Fruit fly (Drosophila melanogaster): ENCODE measurements around the gene mRpL11.

The mRpL11 gene

dm6 chr3R:14558383-14558883 is 46.8 kb downstream of the mRpL11 start (continued):
- TF ChIP-seq CG4424 (GFP tag; optimal IDR thresholded peaks at IDR 0.05) (peak; percentile 89), hkb (optimal IDR thresholded peaks at IDR 0.05) (no peak), hkb (GFP tag; IDR thresholded peaks at IDR 0.05) (peak; percentile 93), Oli (tag; optimal IDR thresholded peaks at IDR 0.05) (peak; percentile 95), kah (GFP tag; optimal IDR thresholded peaks at IDR 0.05) (peak; percentile 85), CG10366 (GFP tag; IDR thresholded peaks at IDR 0.05) (peak; percentile 78), CG7372 (GFP tag; IDR thresholded peaks at IDR 0.05) (peak; percentile 83), run (tag; optimal IDR thresholded peaks at IDR 0.05) (peak; percentile 90), CG8944 (GFP tag; optimal IDR thresholded peaks at IDR 0.05) (peak; percentile 76), gem (tag; optimal IDR thresholded peaks at IDR 0.05) (peak; percentile 97), zen (tag; optimal IDR thresholded peaks at IDR 0.05) (no peak), nmo (GFP tag; optimal IDR thresholded peaks at IDR 0.05) (peak; percentile 96), CG12744 (GFP tag; optimal IDR thresholded peaks at IDR 0.05) (peak; percentile 88), CG43689 (GFP tag; IDR thresholded peaks at IDR 0.05) (peak; percentile 57; the same call in 1 of the 2 replicates), Drgx (GFP tag; IDR thresholded peaks at IDR 0.05) (peak; percentile 79), CG16815 (GFP tag; optimal IDR thresholded peaks at IDR 0.05) (peak; percentile 73), CG8359 (GFP tag; optimal IDR thresholded peaks at IDR 0.05; ENCODE audit: borderline replicate concordance) (peak; percentile 82), CG6683 (GFP tag; optimal IDR thresholded peaks at IDR 0.05) (peak; percentile 92), CG15073 (GFP tag; optimal IDR thresholded peaks at IDR 0.05) (no peak), Rfx (GFP tag; IDR thresholded peaks at IDR 0.05) (peak; percentile 87), crc (GFP tag; optimal IDR thresholded peaks at IDR 0.05) (peak; percentile 87), C15 (GFP tag; IDR thresholded peaks at IDR 0.05) (peak; percentile 63; the same call in 2 of the 3 replicates), zfh1 (GFP tag; IDR thresholded peaks at IDR 0.05) (peak; percentile 80), CG13123 (GFP tag; optimal IDR thresholded peaks at IDR 0.05) (peak; percentile 57), croc (GFP tag; conservative IDR thresholded peaks at IDR 0.05) (peak; percentile 77), CG10565 (GFP tag; optimal IDR thresholded peaks at IDR 0.05) (peak; percentile 52), CG7928 (GFP tag; optimal IDR thresholded peaks at IDR 0.05) (peak; percentile 73), hb (GFP tag; IDR thresholded peaks at IDR 0.05; ENCODE audit: partially characterized antibody) (no peak), emc (GFP tag; optimal IDR thresholded peaks at IDR 0.05) (peak; percentile 60), CG13287 (GFP tag; IDR thresholded peaks at IDR 0.05; ENCODE audit: partially characterized antibody) (no peak), abd-A (tag; optimal IDR thresholded peaks at IDR 0.05) (peak; percentile 80), slp2 (GFP tag; optimal IDR thresholded peaks at IDR 0.05) (peak; percentile 83), Mad (GFP tag; optimal IDR thresholded peaks at IDR 0.05) (peak; percentile 75), lmd (GFP tag; IDR thresholded peaks at IDR 0.05) (peak; percentile 89), gsb (GFP tag; IDR thresholded peaks at IDR 0.05) (peak; percentile 65), cad (GFP tag; optimal IDR thresholded peaks at IDR 0.05) (no peak), Side (GFP tag; optimal IDR thresholded peaks at IDR 0.05) (peak; percentile 89), CG9609 (GFP tag; optimal IDR thresholded peaks at IDR 0.05) (peak; percentile 87), fu2 (GFP tag; optimal IDR thresholded peaks at IDR 0.05) (peak; percentile 85), CG30020 (tag; optimal IDR thresholded peaks at IDR 0.05) (peak; percentile 48), CG2120 (GFP tag; optimal IDR thresholded peaks at IDR 0.05) (peak; percentile 96), dati (GFP tag; IDR thresholded peaks at IDR 0.05) (peak; percentile 50; the same call in 1 of the 2 replicates), CG6813 (GFP tag; optimal IDR thresholded peaks at IDR 0.05) (peak; percentile 86), pb (GFP tag; optimal IDR thresholded peaks at IDR 0.05) (peak; percentile 90), Ssrp (tag; optimal IDR thresholded peaks at IDR 0.05) (peak; percentile 91), Sry-β (GFP tag; optimal IDR thresholded peaks at IDR 0.05) (peak; percentile 39), CG11085 (GFP tag; IDR thresholded peaks at IDR 0.05) (peak; percentile 56; the same call in 1 of the 2 replicates), slou (GFP tag; optimal IDR thresholded peaks at IDR 0.05) (peak; percentile 77), br (optimal IDR thresholded peaks at IDR 0.05) (no peak), CG11696 (GFP tag; IDR thresholded peaks at IDR 0.05) (no peak; the same call in 1 of the 2 replicates), NFAT (GFP tag; IDR thresholded peaks at IDR 0.05) (peak; percentile 77), CG8388 (GFP tag; optimal IDR thresholded peaks at IDR 0.05) (peak; percentile 91)

Measured in whole organism, embryonic.